2 fruit fly cellular contexts compared by ENCODE assay signal in genomic region chr3L:6577313-6577852, dm6.
TF ChIP-seq lines count a peak whose summit lies in the region.

No protein-coding gene starts in this region.

TF ChIP-seq in whole organism, embryonic, 481 proteins besides CTCF, POLR2A, EP300 and RAD21 (continued from another document):
- TF ChIP-seq prd (optimal IDR thresholded peaks at IDR 0.05; lab: Kevin White, UChicago) (no peak), prd (GFP tag; IDR thresholded peaks at IDR 0.05; lab: Robert Waterston, UW) (0 out of 3 replicates have a peak, but pooled peaks have one; percentile 6)

TF ChIP-seq in whole organism, prepupa, 60 proteins besides CTCF, POLR2A, EP300 and RAD21 (continued from another document):
- TF ChIP-seq Met (GFP tag; optimal IDR thresholded peaks at IDR 0.05; lab: Kevin White, UChicago) (no peak), CG6276 (GFP tag; optimal IDR thresholded peaks at IDR 0.05; lab: Kevin White, UChicago) (no peak), eg (GFP tag; IDR thresholded peaks at IDR 0.05; lab: Robert Waterston, UW) (no peak), CG15336 (GFP tag; IDR thresholded peaks at IDR 0.05; lab: Robert Waterston, UW) (no peak), CG6792 (GFP tag; optimal IDR thresholded peaks at IDR 0.05; lab: Kevin White, UChicago) (no peak), Sox14 (GFP tag; optimal IDR thresholded peaks at IDR 0.05; lab: Kevin White, UChicago) (no peak), CG10631 (GFP tag; optimal IDR thresholded peaks at IDR 0.05; lab: Kevin White, UChicago) (no peak), achi (GFP tag; optimal IDR thresholded peaks at IDR 0.05; lab: Kevin White, UChicago) (peak; percentile 34), ss (GFP tag; optimal IDR thresholded peaks at IDR 0.05; lab: Kevin White, UChicago) (no peak), spab (GFP tag; optimal IDR thresholded peaks at IDR 0.05; lab: Kevin White, UChicago) (no peak), Ets21C (GFP tag; optimal IDR thresholded peaks at IDR 0.05; lab: Kevin White, UChicago) (no peak), CG3032 (tag; optimal IDR thresholded peaks at IDR 0.05; lab: Kevin White, UChicago) (no peak), CG32006 (GFP tag; optimal IDR thresholded peaks at IDR 0.05; lab: Kevin White, UChicago) (peak; percentile 12), vri (GFP tag; optimal IDR thresholded peaks at IDR 0.05; lab: Kevin White, UChicago) (no peak), dac (GFP tag; optimal IDR thresholded peaks at IDR 0.05; lab: Kevin White, UChicago) (no peak), CG1621 (tag; optimal IDR thresholded peaks at IDR 0.05; lab: Kevin White, UChicago) (no peak), CG4318 (GFP tag; optimal IDR thresholded peaks at IDR 0.05; lab: Kevin White, UChicago) (no peak), fkh (GFP tag; optimal IDR thresholded peaks at IDR 0.05; lab: Kevin White, UChicago) (no peak), Sox102F (GFP tag; optimal IDR thresholded peaks at IDR 0.05; lab: Kevin White, UChicago) (no peak), CG8119 (GFP tag; IDR thresholded peaks at IDR 0.05; lab: Robert Waterston, UW) (0 out of 3 replicates have a peak, but pooled peaks have one; percentile 26), CG8319 (GFP tag; optimal IDR thresholded peaks at IDR 0.05; lab: Kevin White, UChicago) (no peak), CG11294 (GFP tag; IDR thresholded peaks at IDR 0.05; lab: Robert Waterston, UW) (no peak), Ets96B (tag; optimal IDR thresholded peaks at IDR 0.05; lab: Kevin White, UChicago) (no peak), Eip93F (GFP tag; optimal IDR thresholded peaks at IDR 0.05; lab: Kevin White, UChicago) (no peak), dsx (GFP tag; optimal IDR thresholded peaks at IDR 0.05; lab: Kevin White, UChicago; ENCODE audit: poor library complexity, severe bottlenecking) (no peak)
TF ChIP-seq in whole organism, prepupa: peak in this region for 11.
